Worm (Caenorhabditis elegans) whole organism, L1 larva: Measurements from ENCODE around the gene irld-40.

Experiments
- C04F5.9 ChIP-seq: sonication (generic microtip); optimal IDR thresholded peaks from 2 replicates; lab custom pipeline; 2016; ENCODE audit warnings: missing genetic modification characterization, missing compliant biosample characterization
- C16A3.4 ChIP-seq: fragments of 150-350 bp; optimal IDR thresholded peaks from 2 replicates; lab custom pipeline; 2014; ENCODE audit warnings: missing biosample characterization, missing genetic modification characterization
- C34B4.2 ChIP-seq: sonication (generic microtip); optimal IDR thresholded peaks from 2 replicates; lab custom pipeline; 2017; ENCODE audit warnings: mild to moderate bottlenecking, missing genetic modification characterization, missing compliant biosample characterization
- ceh-63 ChIP-seq: fragments of 200-800 bp; sonication (Bioruptor generic); optimal IDR thresholded peaks from 2 replicates; lab custom pipeline; 2018; ENCODE audit warnings: mild to moderate bottlenecking, missing genetic modification characterization, missing compliant biosample characterization
- ceh-8 ChIP-seq: fragments of 200-800 bp; sonication (Bioruptor generic); optimal IDR thresholded peaks from 2 replicates; lab custom pipeline; 2018; ENCODE audit warnings: mild to moderate bottlenecking, missing genetic modification characterization, moderate library complexity, missing compliant biosample characterization
- ceh-82 ChIP-seq, 3 experiments: fragments of 150-350 bp in 1 of 3; sonication (generic microtip) in 2 of 3; optimal IDR thresholded peaks; 2 replicates each; lab custom pipeline; 2014 to 2017; ENCODE audit warnings: missing biosample characterization in 3 of 3, missing genetic modification characterization in 3 of 3
- ceh-88 ChIP-seq: fragments of 200-800 bp; sonication (Bioruptor generic); IDR thresholded peaks from 2 replicates; pipeline ENCODE4 v1.3.6; 2022; ENCODE audit warnings: missing genetic modification characterization, missing compliant biosample characterization
- ces-1 ChIP-seq: fragments of 150-350 bp; optimal IDR thresholded peaks from 2 replicates; lab custom pipeline; 2014; ENCODE audit warnings: missing biosample characterization, missing genetic modification reagents, missing genetic modification characterization
- efl-1 ChIP-seq, 4 experiments: fragments of 150-350 bp; optimal IDR thresholded peaks in 3 of 4; peaks in 1 of 4; 1 replicate in 1 of 4; 2 replicates in 3 of 4; lab custom pipeline; 2014; ENCODE audit warnings: missing biosample characterization in 2 of 4, missing genetic modification characterization in 2 of 4, missing genetic modification reagents in 2 of 4
- ets-5 ChIP-seq: fragments of 200-800 bp; sonication (Bioruptor generic); IDR thresholded peaks from 2 replicates; pipeline ENCODE4 v1.3.6; 2022; ENCODE audit warnings: missing genetic modification characterization, missing compliant biosample characterization
- fkh-4 ChIP-seq: sonication (generic microtip); optimal IDR thresholded peaks from 2 replicates; lab custom pipeline; 2016; ENCODE audit warnings: missing compliant biosample characterization, missing genetic modification characterization, borderline replicate concordance
- fkh-8 ChIP-seq: sonication (generic microtip); optimal IDR thresholded peaks from 2 replicates; lab custom pipeline; 2016; ENCODE audit warnings: mild to moderate bottlenecking, missing genetic modification characterization, missing compliant biosample characterization
- fos-1 ChIP-seq: fragments of 150-350 bp; optimal IDR thresholded peaks from 2 replicates; lab custom pipeline; 2014; ENCODE audit warnings: missing biosample characterization, missing genetic modification characterization
- isw-1 ChIP-seq: fragments of 200-800 bp; sonication (Bioruptor generic); IDR thresholded peaks from 2 replicates; pipeline ENCODE4 v1.3.6; 2022; ENCODE audit warnings: missing genetic modification characterization, missing compliant biosample characterization
- lin-15B ChIP-seq: fragments of 150-350 bp; sonication (generic microtip); optimal IDR thresholded peaks from 3 replicates; lab custom pipeline; 2014; ENCODE audit warnings: missing biosample characterization, missing genetic modification characterization
- lin-35 ChIP-seq, 2 experiments: fragments of 150-350 bp; optimal IDR thresholded peaks; 2 replicates each; lab custom pipeline; 2014; ENCODE audit warnings: missing biosample characterization in 2 of 2, missing genetic modification characterization in 2 of 2, missing genetic modification reagents in 2 of 2
- lin-39 ChIP-seq: fragments of 150-350 bp; optimal IDR thresholded peaks from 2 replicates; lab custom pipeline; 2014; ENCODE audit warnings: missing biosample characterization, missing genetic modification reagents, missing genetic modification characterization
- lsy-2 ChIP-seq, 2 experiments: fragments of 150-350 bp; optimal IDR thresholded peaks; 2 replicates each; lab custom pipeline; 2014; ENCODE audit warnings: missing biosample characterization in 2 of 2, missing genetic modification characterization in 2 of 2
- nhr-11 ChIP-seq: fragments of 150-350 bp; optimal IDR thresholded peaks from 2 replicates; lab custom pipeline; 2014; ENCODE audit warnings: missing biosample characterization, missing genetic modification characterization
- nhr-12 ChIP-seq: sonication (generic microtip); optimal IDR thresholded peaks from 2 replicates; lab custom pipeline; 2017; ENCODE audit warnings: missing biosample characterization, missing genetic modification characterization
- nhr-19 ChIP-seq: fragments of 200-800 bp; sonication (Bioruptor generic); conservative IDR thresholded peaks from 2 replicates; pipeline ENCODE4 v1.3.6; 2022; ENCODE audit warnings: missing genetic modification characterization, missing compliant biosample characterization
- nhr-28 ChIP-seq: fragments of 150-350 bp; optimal IDR thresholded peaks from 2 replicates; lab custom pipeline; 2014; ENCODE audit warnings: missing biosample characterization, missing genetic modification characterization
- nhr-47 ChIP-seq: sonication (generic microtip); optimal IDR thresholded peaks from 2 replicates; lab custom pipeline; 2016; ENCODE audit warnings: mild to moderate bottlenecking, missing genetic modification characterization, moderate library complexity, missing compliant biosample characterization
- nhr-77 ChIP-seq: fragments of 150-350 bp; optimal IDR thresholded peaks from 2 replicates; lab custom pipeline; 2014; ENCODE audit warnings: missing biosample characterization, missing genetic modification characterization
- nhr-84 ChIP-seq: sonication (generic microtip); optimal IDR thresholded peaks from 2 replicates; lab custom pipeline; 2017; ENCODE audit warnings: missing biosample characterization, missing genetic modification characterization
- nhr-85 ChIP-seq: sonication (generic microtip); peaks from one replicate; lab custom pipeline; 2016; ENCODE audit warnings: missing genetic modification characterization, inconsistent platforms, missing compliant biosample characterization
- nhr-90 ChIP-seq: sonication (generic microtip); optimal IDR thresholded peaks from 2 replicates; lab custom pipeline; 2016; ENCODE audit warnings: mild to moderate bottlenecking, missing genetic modification characterization, missing compliant biosample characterization; ENCODE audit not compliant: poor library complexity
- pag-3 ChIP-seq: sonication (generic microtip); optimal IDR thresholded peaks from 2 replicates; lab custom pipeline; 2017; ENCODE audit warnings: missing genetic modification characterization, mild to moderate bottlenecking, missing compliant biosample characterization, antibody characterized with exemption, borderline replicate concordance; ENCODE audit not compliant: insufficient read depth
- pax-3 ChIP-seq: fragments of 200-800 bp; sonication (Bioruptor generic); optimal IDR thresholded peaks from 2 replicates; lab custom pipeline; 2018; ENCODE audit warnings: mild to moderate bottlenecking, missing genetic modification characterization, moderate library complexity, missing compliant biosample characterization
- pqm-1 ChIP-seq: sonication (generic microtip); optimal IDR thresholded peaks from 3 replicates; lab custom pipeline; 2017; ENCODE audit warnings: missing biosample characterization, missing genetic modification characterization
- rnt-1 ChIP-seq: sonication (generic microtip); optimal IDR thresholded peaks from 2 replicates; lab custom pipeline; 2016; ENCODE audit warnings: mild to moderate bottlenecking, missing genetic modification characterization, moderate library complexity, missing compliant biosample characterization
- skn-1 ChIP-seq: fragments of 150-350 bp; optimal IDR thresholded peaks from 2 replicates; lab custom pipeline; 2014; ENCODE audit warnings: missing biosample characterization, missing genetic modification characterization
- sox-4 ChIP-seq: sonication (generic microtip); optimal IDR thresholded peaks from 2 replicates; lab custom pipeline; 2016; ENCODE audit warnings: missing genetic modification characterization, missing compliant biosample characterization
- sptf-1 ChIP-seq: fragments of 150-350 bp; optimal IDR thresholded peaks from 2 replicates; lab custom pipeline; 2014; ENCODE audit warnings: missing biosample characterization, missing genetic modification characterization
- sup-37 ChIP-seq: fragments of 200-800 bp; sonication (Bioruptor generic); optimal IDR thresholded peaks from 2 replicates; lab custom pipeline; 2018; ENCODE audit warnings: mild to moderate bottlenecking, missing genetic modification characterization, missing compliant biosample characterization
- tlp-1 ChIP-seq: fragments of 150-350 bp; optimal IDR thresholded peaks from 2 replicates; lab custom pipeline; 2014; ENCODE audit warnings: missing biosample characterization, missing genetic modification characterization
- ztf-4 ChIP-seq: fragments of 150-350 bp; optimal IDR thresholded peaks from 2 replicates; lab custom pipeline; 2014; ENCODE audit warnings: missing biosample characterization, missing genetic modification characterization

Gene irld-40

DNA sequence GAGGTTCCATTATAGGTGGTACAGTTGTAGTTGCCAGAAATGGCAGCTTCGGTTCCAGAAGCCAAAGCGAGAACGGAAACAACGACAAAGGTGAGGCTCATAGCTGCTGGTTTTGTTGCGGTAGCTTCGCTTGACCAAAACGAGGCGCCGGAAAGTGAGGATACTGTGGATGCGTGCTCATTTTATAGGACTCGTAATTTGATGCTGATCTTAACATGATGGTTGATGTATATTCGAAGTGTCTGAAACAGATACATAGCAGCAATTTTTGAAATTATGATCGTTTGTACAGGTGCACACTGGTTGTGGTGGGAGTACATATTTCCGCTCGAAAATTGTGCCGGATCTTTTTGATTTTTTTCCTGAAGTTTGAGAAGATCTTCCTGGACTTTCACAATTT is 31.2 kb upstream of the irld-40 start, which contains the start of gene Y46H3D.8:
Y46H3D.8 (minus strand) TSS at position 101 of the 400 bp plus-strand sequence.
- no peak for TF ChIP-seq ets-5 (GFP tag; lab: Robert Waterston, UW)

DNA sequence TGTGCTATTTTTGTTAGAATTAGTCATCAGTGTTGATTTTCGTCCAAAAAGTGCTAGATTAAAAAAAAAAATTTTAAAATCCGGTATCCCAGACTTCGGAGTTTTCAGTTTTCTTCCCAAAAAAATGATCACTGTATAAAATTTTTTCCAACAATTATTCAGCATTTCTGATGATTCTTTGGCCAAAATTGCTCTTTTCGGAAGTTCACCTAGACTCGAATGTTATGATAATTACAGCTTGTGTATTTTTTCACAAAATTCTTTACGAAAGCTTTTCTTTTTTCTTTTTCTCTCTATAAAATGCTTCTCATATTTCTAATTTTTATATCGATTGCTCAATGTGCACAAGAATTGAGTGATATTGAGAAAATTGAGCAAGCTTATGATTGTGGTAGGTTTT is 30.7 kb upstream of the irld-40 start, which contains the start of gene irld-17:
irld-17 (plus strand) TSS at position 301 of the 400 bp plus-strand sequence.
- TF ChIP-seq pag-3 (tag; lab: Kevin White, UChicago): no peak
- no peak for TF ChIP-seq pqm-1 (tag; lab: Kevin White, UChicago)
- TF ChIP-seq pax-3 (tag; lab: Kevin White, UChicago): no peak
- no peak for TF ChIP-seq nhr-77
- no peak for TF ChIP-seq nhr-28 (tag; lab: Kevin White, UChicago)
- no peak for TF ChIP-seq efl-1 (optimal IDR thresholded peaks at IDR 0.05; lab: Kevin White, UChicago)
- peak in 1 of 2 experiments; percentile 67 for TF ChIP-seq efl-1 (GFP tag; optimal IDR thresholded peaks at IDR 0.05 in 1 of 2; lab: Kevin White, UChicago)

DNA sequence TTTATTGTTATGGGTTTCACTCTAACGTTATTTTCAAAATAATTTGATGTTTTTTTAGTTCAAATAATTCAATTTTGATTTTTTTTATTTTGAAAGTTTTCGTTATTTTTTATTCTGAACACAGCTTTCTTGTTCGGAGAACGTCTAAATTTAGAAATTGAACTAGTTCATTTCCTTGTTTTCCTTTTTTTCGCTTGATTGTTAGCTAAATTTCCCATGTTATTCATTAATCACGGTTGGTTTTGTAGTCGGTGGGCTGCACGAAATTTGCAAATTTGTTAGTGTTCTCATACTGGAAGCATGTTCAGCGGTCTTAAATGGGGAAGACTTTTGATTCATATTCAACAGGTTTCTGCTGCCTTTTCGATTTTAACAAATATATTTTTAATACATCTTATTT is 26.5 kb upstream of the irld-40 start, which contains the start of gene str-222:
str-222 (plus strand) TSS at position 301 of the 400 bp plus-strand sequence.
- no peak for TF ChIP-seq fkh-8 (tag; lab: Kevin White, UChicago)
- TF ChIP-seq nhr-12 (tag; lab: Kevin White, UChicago): no peak
- TF ChIP-seq, all 84 proteins: peak for 0

DNA sequence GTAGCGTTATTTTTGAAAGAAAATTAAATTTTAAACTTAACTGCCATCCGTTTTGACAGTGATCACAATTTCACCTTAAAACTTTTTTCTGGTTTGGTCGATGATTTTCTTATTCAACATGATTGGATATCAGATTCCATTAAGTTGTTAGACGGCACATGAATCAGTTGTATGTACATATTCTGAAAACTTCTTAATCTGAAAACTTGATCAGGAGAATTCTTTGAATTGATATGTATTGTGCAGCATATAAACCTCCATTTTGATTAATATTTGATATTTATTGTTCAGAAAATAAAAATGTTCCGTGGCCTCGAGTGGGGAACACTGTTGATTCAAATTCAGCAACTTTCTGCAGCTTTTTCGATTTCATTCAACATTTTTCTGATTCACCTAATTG is 22.4 kb upstream of the irld-40 start, which contains the start of gene str-221:
str-221 (plus strand) TSS at position 301 of the 400 bp plus-strand sequence.
- TF ChIP-seq lin-15B (tag; lab: Kevin White, UChicago) (no peak), ceh-88 (no peak), nhr-11 (tag; lab: Kevin White, UChicago) (no peak), C04F5.9 (tag; lab: Kevin White, UChicago) (no peak), nhr-47 (tag; lab: Kevin White, UChicago) (no peak), sptf-1 (tag; lab: Kevin White, UChicago) (no peak), nhr-85 (no peak), ceh-8 (GFP tag; lab: Kevin White, UChicago) (no peak), fos-1 (tag; lab: Kevin White, UChicago) (no peak), ceh-82 (tag; optimal IDR thresholded peaks at IDR 0.05; lab: Kevin White, UChicago) (no peak), fkh-4 (no peak), lin-35 (GFP tag; optimal IDR thresholded peaks at IDR 0.05; lab: Kevin White, UChicago) (no peak), C16A3.4 (no peak), nhr-84 (tag; lab: Kevin White, UChicago) (no peak), nhr-19 (no peak), ztf-4 (no peak), tlp-1 (tag; lab: Kevin White, UChicago) (no peak)
- TF ChIP-seq, all 84 proteins: peak for 0

DNA sequence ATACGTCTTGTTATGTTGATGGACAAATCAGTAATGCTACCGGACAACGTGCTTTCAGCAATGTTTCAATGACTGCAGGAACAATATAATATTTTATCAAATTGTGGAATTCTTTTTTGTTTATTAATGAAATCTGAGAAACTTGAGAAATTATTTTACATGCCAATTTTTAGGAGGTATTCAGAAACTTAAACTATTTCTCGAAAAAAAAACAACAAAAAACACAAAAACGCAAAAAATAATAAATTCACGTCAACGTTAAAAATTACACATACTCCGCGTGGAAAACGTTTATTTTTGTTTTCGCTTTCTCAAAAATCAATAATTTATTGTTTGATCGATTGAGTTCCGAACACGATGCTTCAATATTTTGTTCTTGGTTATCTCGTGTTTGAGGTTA is 20.2 kb upstream of the irld-40 start, which contains the start of gene Y46H3D.1:
Y46H3D.1 (plus strand) TSS at position 301 of the 400 bp plus-strand sequence.
- TF ChIP-seq ceh-82 (tag; optimal IDR thresholded peaks at IDR 0.05; lab: Kevin White, UChicago) (no peak), skn-1 (tag; lab: Kevin White, UChicago) (no peak), nhr-90 (tag; lab: Kevin White, UChicago) (no peak), isw-1 (GFP tag; lab: Robert Waterston, UW) (no peak), nhr-28 (tag; lab: Kevin White, UChicago) (no peak), lin-39 (tag; lab: Kevin White, UChicago) (no peak), rnt-1 (tag; lab: Kevin White, UChicago) (no peak), lsy-2 (tag; optimal IDR thresholded peaks at IDR 0.05; lab: Kevin White, UChicago) (no peak), ceh-8 (GFP tag; lab: Kevin White, UChicago) (no peak), ztf-4 (no peak), C34B4.2 (tag; lab: Kevin White, UChicago) (no peak), ceh-63 (GFP tag; lab: Kevin White, UChicago) (no peak), sox-4 (tag; lab: Kevin White, UChicago) (no peak), sup-37 (no peak), ces-1 (GFP tag; lab: Kevin White, UChicago) (no peak)
